Worm (Caenorhabditis elegans) whole organism, early embryonic: ENCODE measurements around the gene F56D5.6.

ENCODE experiments used
- B0310.2 ChIP-seq: sonication (generic microtip); optimal IDR thresholded peaks from 2 replicates; lab custom pipeline; 2016; ENCODE audit warnings: mild to moderate bottlenecking, missing genetic modification characterization, missing compliant biosample characterization
- F13C5.2 ChIP-seq: sonication (generic microtip); optimal IDR thresholded peaks from 2 replicates; lab custom pipeline; 2017; ENCODE audit warnings: mild to moderate bottlenecking, missing genetic modification characterization, inconsistent platforms, missing compliant biosample characterization
- aly-1 ChIP-seq: sonication (generic microtip); optimal IDR thresholded peaks from 2 replicates; lab custom pipeline; 2016; ENCODE audit warnings: missing genetic modification characterization, missing compliant biosample characterization
- ama-1 ChIP-seq: fragments of 150-350 bp; optimal IDR thresholded peaks from 2 replicates; lab custom pipeline; 2014
- ceh-13 ChIP-seq: fragments of 200-800 bp; sonication (Bioruptor generic); optimal IDR thresholded peaks from 2 replicates; lab custom pipeline; 2018; ENCODE audit warnings: mild to moderate bottlenecking, missing genetic modification characterization, missing compliant biosample characterization
- ceh-36 ChIP-seq: sonication (generic microtip); optimal IDR thresholded peaks from 2 replicates; lab custom pipeline; 2016; ENCODE audit warnings: missing genetic modification characterization, inconsistent platforms, missing compliant biosample characterization
- ets-7 ChIP-seq: sonication (generic microtip); optimal IDR thresholded peaks from 2 replicates; lab custom pipeline; 2016; ENCODE audit warnings: missing genotype, missing genetic modification characterization, missing compliant biosample characterization
- flt-1 ChIP-seq: fragments of 200-800 bp; sonication (Bioruptor generic); IDR thresholded peaks from 2 replicates; pipeline ENCODE4 v1.3.6; 2022; ENCODE audit warnings: missing genetic modification characterization, missing compliant biosample characterization
- hmbx-1 ChIP-seq: sonication (generic microtip); optimal IDR thresholded peaks from 2 replicates; lab custom pipeline; 2016; ENCODE audit warnings: mild to moderate bottlenecking, missing genetic modification characterization, missing compliant biosample characterization
- hmg-4 ChIP-seq: fragments of 200-800 bp; sonication (Bioruptor generic); optimal IDR thresholded peaks from 2 replicates; lab custom pipeline; 2018; ENCODE audit warnings: mild to moderate bottlenecking, missing genetic modification characterization, missing compliant biosample characterization
- hnd-1 ChIP-seq: sonication (generic microtip); optimal IDR thresholded peaks from 2 replicates; lab custom pipeline; 2016; ENCODE audit warnings: missing genetic modification characterization, missing compliant biosample characterization
- pes-1 ChIP-seq: fragments of 200-800 bp; sonication (Bioruptor generic); IDR thresholded peaks from 2 replicates; pipeline ENCODE4 v1.3.6; 2022; ENCODE audit warnings: missing genetic modification reagents, missing genetic modification characterization, missing compliant biosample characterization
- scrt-1 ChIP-seq: fragments of 200-800 bp; sonication (Bioruptor generic); IDR thresholded peaks from 2 replicates; pipeline ENCODE4 v1.3.6; 2022; ENCODE audit warnings: missing genetic modification characterization, missing compliant biosample characterization
- sea-1 ChIP-seq: fragments of 200-800 bp; sonication (Bioruptor generic); conservative IDR thresholded peaks from 2 replicates; pipeline ENCODE4 v1.3.6; 2022; ENCODE audit warnings: missing genetic modification characterization, missing compliant biosample characterization
- tbx-11 ChIP-seq: fragments of 200-800 bp; sonication (Bioruptor generic); IDR thresholded peaks from 2 replicates; pipeline ENCODE4 v1.3.6; 2022; ENCODE audit warnings: missing genetic modification characterization, missing compliant biosample characterization
- tbx-37 ChIP-seq: fragments of 200-800 bp; sonication (Bioruptor generic); conservative IDR thresholded peaks from 2 replicates; pipeline ENCODE4 v1.3.6; 2022; ENCODE audit warnings: missing genetic modification reagents, missing genetic modification characterization, missing compliant biosample characterization
- tra-4 ChIP-seq: sonication (generic microtip); optimal IDR thresholded peaks from 2 replicates; lab custom pipeline; 2017; ENCODE audit warnings: missing genetic modification characterization, missing compliant biosample characterization

The F56D5.6 gene

DNA sequence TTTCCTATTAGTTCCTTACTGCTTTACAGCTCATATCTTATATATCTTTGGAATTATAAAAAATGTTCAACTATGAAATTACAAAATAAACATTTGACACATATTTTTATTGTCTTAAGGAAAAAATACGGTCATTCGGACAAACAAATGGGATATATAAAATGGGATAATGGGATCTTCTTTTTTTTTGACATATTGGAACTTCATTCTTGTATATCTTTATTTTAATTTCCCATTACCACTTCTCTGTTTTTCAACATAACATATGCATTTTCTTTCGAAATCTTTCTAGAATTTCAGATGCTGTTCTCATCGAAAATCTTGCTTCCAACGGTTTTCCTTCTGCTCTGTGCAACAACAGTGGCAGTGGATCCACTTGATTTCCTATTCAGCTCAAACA, 16.9 kb upstream of the F56D5.6 start, which contains the start of gene C10C5.7:
Gene C10C5.7, plus strand, starts transcription at position 301 of the 400 bp plus-strand sequence.
- no peak for TF ChIP-seq aly-1 (tag; lab: Kevin White, UChicago)
- TF ChIP-seq scrt-1 (GFP tag; lab: Robert Waterston, UW), result no peak
- no peak for TF ChIP-seq tra-4 (tag; lab: Kevin White, UChicago)
- no peak for TF ChIP-seq pes-1 (GFP tag; lab: Robert Waterston, UW)
- no peak for TF ChIP-seq flt-1 (GFP tag; lab: Robert Waterston, UW)
- TF ChIP-seq hmbx-1 (tag; lab: Kevin White, UChicago), result no peak
- no peak for TF ChIP-seq ets-7 (tag; lab: Kevin White, UChicago)
- no peak for TF ChIP-seq B0310.2 (tag; lab: Kevin White, UChicago)
- no peak for TF ChIP-seq hnd-1 (tag; lab: Kevin White, UChicago)
- TF ChIP-seq tbx-37 (GFP tag; lab: Robert Waterston, UW), result no peak
- no peak for TF ChIP-seq hmg-4 (GFP tag; lab: Kevin White, UChicago)
- TF ChIP-seq tbx-11 (GFP tag; lab: Robert Waterston, UW), result no peak

DNA sequence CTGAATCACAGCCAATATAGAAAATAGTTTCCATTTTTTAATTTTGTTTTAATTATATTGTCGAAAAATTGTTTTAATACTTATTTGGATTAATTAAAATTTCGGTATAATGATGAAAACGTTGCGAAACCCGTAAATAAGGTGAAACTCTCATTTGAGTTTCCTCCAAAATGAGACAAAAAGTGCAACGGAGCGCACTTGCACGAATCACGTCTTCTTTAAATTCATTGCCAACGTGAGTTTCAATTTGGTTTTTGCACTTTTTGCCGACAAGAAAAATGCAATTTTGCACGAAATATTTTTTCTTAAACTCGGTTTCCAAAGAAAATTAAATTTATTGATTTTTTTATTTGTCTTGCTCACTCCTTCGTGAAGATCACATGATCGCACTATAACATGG, 15.7 kb upstream of the F56D5.6 start, which contains the start of gene daf-15:
Gene daf-15, plus strand, starts transcription at position 171 of the 400 bp plus-strand sequence.
- TF ChIP-seq flt-1 (GFP tag; lab: Robert Waterston, UW) (no peak), aly-1 (tag; lab: Kevin White, UChicago) (no peak), B0310.2 (tag; lab: Kevin White, UChicago) (no peak), F13C5.2 (no peak), sea-1 (GFP tag; lab: Robert Waterston, UW) (no peak), ceh-36 (tag; lab: Kevin White, UChicago) (no peak), hmbx-1 (tag; lab: Kevin White, UChicago) (no peak), tbx-37 (GFP tag; lab: Robert Waterston, UW) (no peak)

DNA sequence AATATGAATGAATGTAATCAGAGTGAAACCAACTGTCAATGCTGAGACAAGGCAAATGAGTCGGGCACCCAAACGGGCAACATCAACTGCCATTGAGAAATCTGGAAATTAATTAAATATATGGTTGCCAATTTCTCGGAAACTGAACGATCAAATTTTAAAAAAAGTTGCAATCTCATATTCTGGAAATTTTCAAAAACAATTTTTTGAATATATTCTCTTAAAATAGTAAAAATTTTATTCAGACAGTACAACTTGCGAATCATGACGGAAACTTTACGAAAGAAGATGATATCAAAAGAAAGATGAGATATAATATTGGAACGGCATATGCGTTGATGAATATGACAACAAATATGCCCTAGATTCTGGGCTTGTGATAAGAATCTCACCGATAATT, 5.6 kb upstream of the F56D5.6 start, which contains the start of gene col-121:
Gene col-121, minus strand, starts transcription at position 101 of the 400 bp plus-strand sequence.
- no peak for TF ChIP-seq ama-1 (lab: Kevin White, UChicago)
- no peak for TF ChIP-seq flt-1 (GFP tag; lab: Robert Waterston, UW)
- no peak for TF ChIP-seq pes-1 (GFP tag; lab: Robert Waterston, UW)
- no peak for TF ChIP-seq tbx-37 (GFP tag; lab: Robert Waterston, UW)
- no peak for TF ChIP-seq aly-1 (tag; lab: Kevin White, UChicago)
- TF ChIP-seq F13C5.2, result no peak
- no peak for TF ChIP-seq sea-1 (GFP tag; lab: Robert Waterston, UW)
- TF ChIP-seq ets-7 (tag; lab: Kevin White, UChicago), result no peak
- TF ChIP-seq hnd-1 (tag; lab: Kevin White, UChicago), result no peak
- TF ChIP-seq hmbx-1 (tag; lab: Kevin White, UChicago), result no peak
- no peak for TF ChIP-seq scrt-1 (GFP tag; lab: Robert Waterston, UW)
- TF ChIP-seq ceh-36 (tag; lab: Kevin White, UChicago), result no peak
- TF ChIP-seq tbx-11 (GFP tag; lab: Robert Waterston, UW), result no peak

DNA sequence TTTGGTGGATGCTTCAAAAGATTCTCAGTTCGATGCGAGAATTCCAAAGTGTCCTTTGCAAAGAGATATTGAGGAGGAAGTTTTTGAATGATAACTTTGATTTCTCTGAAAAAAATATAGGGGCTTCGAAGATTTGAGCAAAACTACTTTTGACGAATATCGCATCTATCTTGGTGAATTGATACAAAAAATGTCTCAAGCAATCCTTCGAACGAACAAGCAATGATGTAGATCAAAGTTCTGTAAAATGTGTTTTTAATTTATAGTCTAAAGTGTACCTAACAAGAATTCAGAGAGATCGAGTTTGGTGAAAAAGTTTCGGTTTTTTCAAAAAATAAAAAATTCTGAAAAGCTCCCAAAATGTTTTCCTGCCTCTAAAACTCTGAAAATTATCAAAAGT, 4.4 kb upstream of the F56D5.6 start, which contains the start of gene F56D5.3:
Gene F56D5.3, plus strand, starts transcription at position 301 of the 400 bp plus-strand sequence.
- no peak for TF ChIP-seq scrt-1 (GFP tag; lab: Robert Waterston, UW)
- TF ChIP-seq ceh-36 (tag; lab: Kevin White, UChicago), result no peak
- no peak for TF ChIP-seq tbx-11 (GFP tag; lab: Robert Waterston, UW)
- TF ChIP-seq F13C5.2, result no peak
- TF ChIP-seq flt-1 (GFP tag; lab: Robert Waterston, UW), result no peak
- no peak for TF ChIP-seq pes-1 (GFP tag; lab: Robert Waterston, UW)
- no peak for TF ChIP-seq B0310.2 (tag; lab: Kevin White, UChicago)
- TF ChIP-seq ets-7 (tag; lab: Kevin White, UChicago), result no peak
- no peak for TF ChIP-seq ceh-13 (GFP tag; lab: Kevin White, UChicago)
- no peak for TF ChIP-seq tra-4 (tag; lab: Kevin White, UChicago)
- no peak for TF ChIP-seq hnd-1 (tag; lab: Kevin White, UChicago)
- no peak for TF ChIP-seq ama-1 (lab: Kevin White, UChicago)
- TF ChIP-seq hmg-4 (GFP tag; lab: Kevin White, UChicago), result no peak
- TF ChIP-seq tbx-37 (GFP tag; lab: Robert Waterston, UW), result no peak
- TF ChIP-seq aly-1 (tag; lab: Kevin White, UChicago), result no peak
- no peak for TF ChIP-seq hmbx-1 (tag; lab: Kevin White, UChicago)
- no peak for TF ChIP-seq sea-1 (GFP tag; lab: Robert Waterston, UW)

DNA sequence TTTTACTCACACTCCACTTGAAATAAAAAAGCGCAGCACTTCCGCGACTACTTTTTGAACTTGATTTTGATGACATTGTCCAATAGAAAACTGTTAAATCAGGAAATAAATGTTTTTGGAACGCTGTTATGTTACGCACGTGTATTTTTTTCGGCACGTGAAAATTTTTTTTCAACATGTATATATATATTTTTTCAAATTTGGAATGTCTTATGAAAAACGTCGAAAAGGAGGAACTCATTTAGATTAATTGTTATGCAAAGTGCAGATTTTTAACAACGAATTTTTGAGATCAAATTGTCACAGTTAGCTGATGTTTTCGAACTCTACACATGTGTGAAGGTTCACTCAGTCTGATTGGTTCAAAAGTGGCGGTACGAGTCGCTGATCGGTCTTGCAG, 3.2 kb upstream of the F56D5.6 start, which contains the start of gene F56D5.2:
Gene F56D5.2, minus strand, starts transcription at position 101 of the 400 bp plus-strand sequence.
- TF ChIP-seq pes-1 (GFP tag; lab: Robert Waterston, UW) (no peak), ama-1 (lab: Kevin White, UChicago) (no peak), ceh-36 (tag; lab: Kevin White, UChicago) (no peak), tbx-11 (GFP tag; lab: Robert Waterston, UW) (no peak), tra-4 (tag; lab: Kevin White, UChicago) (no peak), sea-1 (GFP tag; lab: Robert Waterston, UW) (no peak), hnd-1 (tag; lab: Kevin White, UChicago) (no peak), ets-7 (tag; lab: Kevin White, UChicago) (no peak), aly-1 (tag; lab: Kevin White, UChicago) (no peak), ceh-13 (GFP tag; lab: Kevin White, UChicago) (no peak), tbx-37 (GFP tag; lab: Robert Waterston, UW) (no peak)

DNA sequence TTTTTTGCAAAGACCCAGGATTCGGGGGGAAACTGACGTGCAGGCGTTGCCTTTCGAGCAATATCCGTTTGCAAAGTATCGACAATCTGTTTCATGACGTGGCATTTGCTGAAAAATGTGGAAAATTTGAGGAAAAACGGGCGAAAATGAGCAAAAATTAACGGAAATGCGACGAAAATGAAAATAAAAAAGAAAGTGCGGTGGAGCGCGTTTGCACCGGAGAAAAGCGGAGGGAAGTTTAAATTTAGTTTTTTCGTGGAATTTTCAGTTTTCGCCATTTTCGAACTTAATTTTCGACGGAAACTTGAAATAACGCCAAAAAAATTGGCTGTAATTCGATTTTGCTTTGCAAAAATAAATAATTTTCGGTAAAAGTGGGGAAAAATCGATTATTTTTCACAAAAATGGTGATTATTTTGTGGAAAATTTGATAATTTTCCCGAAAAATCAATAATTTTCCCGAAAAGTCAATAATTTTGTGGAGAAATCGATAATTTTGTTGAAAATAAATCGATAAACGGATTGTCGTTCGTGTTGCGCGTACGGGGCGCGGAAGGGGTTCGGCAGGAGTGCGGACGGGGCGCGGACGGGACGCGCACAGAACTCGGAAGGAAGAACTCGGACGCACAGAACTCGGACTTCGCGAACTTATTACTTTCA, 2.2 kb downstream of the F56D5.6 start:
- TF ChIP-seq ets-7 (tag; lab: Kevin White, UChicago), result no peak
- no peak for TF ChIP-seq ama-1 (lab: Kevin White, UChicago)
- no peak for TF ChIP-seq sea-1 (GFP tag; lab: Robert Waterston, UW)
- TF ChIP-seq flt-1 (GFP tag; lab: Robert Waterston, UW), result no peak
- no peak for TF ChIP-seq scrt-1 (GFP tag; lab: Robert Waterston, UW)
- no peak for TF ChIP-seq aly-1 (tag; lab: Kevin White, UChicago)
- no peak for TF ChIP-seq tra-4 (tag; lab: Kevin White, UChicago)
- no peak for TF ChIP-seq ceh-13 (GFP tag; lab: Kevin White, UChicago)
- TF ChIP-seq F13C5.2, result no peak
- no peak for TF ChIP-seq hmbx-1 (tag; lab: Kevin White, UChicago)
- TF ChIP-seq B0310.2 (tag; lab: Kevin White, UChicago), result no peak
- TF ChIP-seq hmg-4 (GFP tag; lab: Kevin White, UChicago), result no peak
- no peak for TF ChIP-seq tbx-11 (GFP tag; lab: Robert Waterston, UW)
- TF ChIP-seq hnd-1 (tag; lab: Kevin White, UChicago), result no peak
- TF ChIP-seq tbx-37 (GFP tag; lab: Robert Waterston, UW), result no peak
